Worm (Caenorhabditis elegans): ENCODE results near the gene alh-11.

alh-11 gene

ce11 chrIII:759675-760074 lies 19.0 kb downstream of the alh-11 start:
- TF ChIP-seq ceh-91 (GFP tag; IDR thresholded peaks at IDR 0.05), result no peak
- TF ChIP-seq cebp-1 (GFP tag; IDR thresholded peaks at IDR 0.05), result no peak
- peak; percentile 23 for TF ChIP-seq cebp-1 (tag; optimal IDR thresholded peaks at IDR 0.05)
- no peak for TF ChIP-seq fkh-3 (tag; optimal IDR thresholded peaks at IDR 0.05)

- TF ChIP-seq rpc-1 (optimal IDR thresholded peaks at IDR 0.05) (no peak), rpc-1 (tag; optimal IDR thresholded peaks at IDR 0.05) (no peak), Y67H2A.10 (GFP tag; conservative IDR thresholded peaks at IDR 0.05) (no peak), ccch-3 (GFP tag; optimal IDR thresholded peaks at IDR 0.05) (no peak), F52B5.7 (tag; optimal IDR thresholded peaks at IDR 0.05) (no peak), atf-7 (tag; optimal IDR thresholded peaks at IDR 0.05) (no peak), B0336.3 (GFP tag; IDR thresholded peaks at IDR 0.05) (no peak), hmg-20 (GFP tag; IDR thresholded peaks at IDR 0.05) (no peak), lag-1 (GFP tag; IDR thresholded peaks at IDR 0.05) (no peak), aptf-2 (GFP tag; conservative IDR thresholded peaks at IDR 0.05) (no peak), bed-1 (GFP tag; IDR thresholded peaks at IDR 0.05) (no peak), egl-44 (GFP tag; IDR thresholded peaks at IDR 0.05) (no peak), K12H6.12 (tag; optimal IDR thresholded peaks at IDR 0.05) (no peak), let-526 (GFP tag; IDR thresholded peaks at IDR 0.05) (no peak), lin-40 (tag; optimal IDR thresholded peaks at IDR 0.05) (no peak), mes-4 (tag; optimal IDR thresholded peaks at IDR 0.05) (no peak), pha-4 (tag; optimal IDR thresholded peaks at IDR 0.05) (no peak), B0035.1 (tag; optimal IDR thresholded peaks at IDR 0.05) (no peak), B0261.1 (tag; optimal IDR thresholded peaks at IDR 0.05) (no peak), xnd-1 (tag; optimal IDR thresholded peaks at IDR 0.05) (no peak)
Measured at ce11 chrIII:757981-758380, 20.7 kb downstream of the alh-11 start, which contains the start of gene T17H7.7. Gene T17H7.7 (minus strand): TSS chrIII:758081.

ce11 chrIII:754371-754770 lies 24.3 kb downstream of the alh-11 start:
- no peak for TF ChIP-seq gei-17 (GFP tag; optimal IDR thresholded peaks at IDR 0.05)
- TF ChIP-seq let-526 (GFP tag; IDR thresholded peaks at IDR 0.05), result no peak
- no peak for TF ChIP-seq mxl-1 (tag; optimal IDR thresholded peaks at IDR 0.05)
- TF ChIP-seq akir-1 (GFP tag; optimal IDR thresholded peaks at IDR 0.05), result no peak

ce11 chrIII:752326-752725 lies 26.3 kb downstream of the alh-11 start, which contains the start of gene pat-12:
Gene pat-12 (minus strand): TSS chrIII:752426.
- TF ChIP-seq dpl-1 (GFP tag; optimal IDR thresholded peaks at IDR 0.05), result no peak

- TF ChIP-seq Y53G8AR.9 (GFP tag; conservative IDR thresholded peaks at IDR 0.05), result no peak
- TF ChIP-seq lsy-27 (tag; optimal IDR thresholded peaks at IDR 0.05; ENCODE audit: borderline replicate concordance, insufficient read depth), result no peak
- TF ChIP-seq snpc-1.3 (tag; optimal IDR thresholded peaks at IDR 0.05; ENCODE audit: insufficient read depth), result no peak
- no peak for TF ChIP-seq nhr-120 (GFP tag; IDR thresholded peaks at IDR 0.05)
- no peak for TF ChIP-seq pha-4 (tag; optimal IDR thresholded peaks at IDR 0.05)
- TF ChIP-seq hmg-20 (GFP tag; IDR thresholded peaks at IDR 0.05), result no peak
- TF ChIP-seq madf-6 (GFP tag; IDR thresholded peaks at IDR 0.05), result no peak
- TF ChIP-seq nhr-90 (tag; optimal IDR thresholded peaks at IDR 0.05), result no peak
- no peak for TF ChIP-seq ztf-26 (tag; optimal IDR thresholded peaks at IDR 0.05)
- TF ChIP-seq K12H6.12 (tag; optimal IDR thresholded peaks at IDR 0.05), result no peak
- TF ChIP-seq F22D6.2 (tag; optimal IDR thresholded peaks at IDR 0.05), result no peak
- TF ChIP-seq tbx-9 (tag; optimal IDR thresholded peaks at IDR 0.05; ENCODE audit: borderline replicate concordance), result no peak
- no peak for TF ChIP-seq akir-1 (GFP tag; optimal IDR thresholded peaks at IDR 0.05)
- TF ChIP-seq atf-7 (tag; optimal IDR thresholded peaks at IDR 0.05), result no peak
- no peak for TF ChIP-seq zfh-2 (GFP tag; conservative IDR thresholded peaks at IDR 0.05)
- TF ChIP-seq Y56A3A.18 (GFP tag; IDR thresholded peaks at IDR 0.05), result no peak
- TF ChIP-seq ceh-79 (tag; optimal IDR thresholded peaks at IDR 0.05), result no peak
- no peak for TF ChIP-seq mcd-1 (GFP tag; IDR thresholded peaks at IDR 0.05)
- no peak for TF ChIP-seq madf-8 (GFP tag; conservative IDR thresholded peaks at IDR 0.05)
- TF ChIP-seq ztf-25 (GFP tag; IDR thresholded peaks at IDR 0.05), result no peak
Measured at ce11 chrIII:750028-750427, 28.6 kb downstream of the alh-11 start.
